Worm (Caenorhabditis elegans): ENCODE results near the gene H17B01.2.

H17B01.2 gene

DNA sequence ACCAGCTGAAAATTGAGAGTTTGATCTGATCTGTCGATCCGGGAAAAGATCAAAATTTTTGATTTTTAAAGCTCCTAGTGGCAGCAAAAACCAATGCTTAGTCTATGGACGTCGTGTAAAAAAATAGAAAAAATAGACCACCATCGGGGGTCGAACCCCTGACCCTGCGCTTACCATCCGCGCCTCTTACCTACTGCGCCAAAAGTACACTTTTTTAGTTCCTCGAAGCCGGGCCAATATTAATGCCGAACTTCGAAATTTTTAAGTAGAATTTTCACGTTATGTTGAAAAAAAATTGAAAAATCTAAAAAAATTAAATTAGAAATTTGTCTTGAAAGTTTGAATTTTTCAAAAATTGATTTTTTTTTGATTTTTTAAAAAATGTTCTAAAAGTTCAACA lies 7.6 kb downstream of the H17B01.2 start (continued):
- TF ChIP-seq gei-8 (GFP tag; optimal IDR thresholded peaks at IDR 0.05) = no peak

DNA sequence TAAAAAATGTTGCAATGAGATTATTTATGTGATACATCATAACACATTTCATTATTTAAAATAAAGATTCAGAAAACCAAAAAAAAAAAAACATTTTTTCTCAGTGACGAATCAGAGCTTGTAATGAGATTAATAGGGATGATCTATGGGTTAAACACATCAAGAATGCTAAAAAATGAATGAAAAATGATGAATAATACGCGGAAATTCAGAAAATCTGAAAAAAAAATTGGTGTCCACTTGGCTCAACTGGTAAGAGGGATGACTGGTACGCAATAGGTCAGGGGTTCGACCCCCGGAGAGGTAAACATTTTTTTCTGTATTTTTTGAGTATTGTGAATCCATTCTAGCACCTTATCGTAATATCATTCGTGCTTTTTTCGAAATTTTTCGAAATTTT lies 8.2 kb downstream of the H17B01.2 start:
- no peak for TF ChIP-seq sdz-12 (GFP tag; optimal IDR thresholded peaks at IDR 0.05)
- TF ChIP-seq php-3 (GFP tag; IDR thresholded peaks at IDR 0.05) = no peak
- no peak for TF ChIP-seq madf-9 (GFP tag; conservative IDR thresholded peaks at IDR 0.05)
- no peak for TF ChIP-seq zip-11 (GFP tag; IDR thresholded peaks at IDR 0.05)
- TF ChIP-seq nhr-76 (tag; optimal IDR thresholded peaks at IDR 0.05) = no peak
- TF ChIP-seq snpc-1.2 (GFP tag; IDR thresholded peaks at IDR 0.05) = no peak
- no peak for TF ChIP-seq daf-8 (GFP tag; IDR thresholded peaks at IDR 0.05)
- TF ChIP-seq tag-97 (GFP tag; IDR thresholded peaks at IDR 0.05) = no peak
- TF ChIP-seq nhr-42 (GFP tag; IDR thresholded peaks at IDR 0.05) = no peak
- no peak for TF ChIP-seq ZK337.2 (GFP tag; IDR thresholded peaks at IDR 0.05)
- TF ChIP-seq madf-5 (GFP tag; IDR thresholded peaks at IDR 0.05) = no peak
- no peak for TF ChIP-seq rbr-2 (tag; optimal IDR thresholded peaks at IDR 0.05)
- TF ChIP-seq F44E2.7 (GFP tag; IDR thresholded peaks at IDR 0.05) = no peak

DNA sequence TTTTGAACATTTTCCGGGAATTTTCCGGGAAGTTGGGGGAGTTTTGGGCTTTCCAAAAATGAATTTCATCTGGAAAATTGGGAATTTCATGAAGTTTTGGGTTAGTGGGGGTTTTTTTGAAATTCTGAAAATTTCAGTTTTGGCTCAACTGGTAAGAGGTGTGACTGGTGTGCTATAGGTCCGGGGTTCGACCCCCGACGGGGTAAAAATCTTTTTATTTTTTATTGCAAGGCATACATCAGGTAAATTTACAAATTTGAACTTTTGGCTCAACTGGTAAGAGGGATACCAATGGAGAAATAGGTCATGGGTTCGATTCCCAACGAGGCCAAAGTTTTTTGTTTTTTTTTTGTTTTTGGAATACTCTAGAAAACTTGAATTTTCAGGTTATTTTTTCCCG lies 11.3 kb downstream of the H17B01.2 start:
- TF ChIP-seq vab-7 (GFP tag; IDR thresholded peaks at IDR 0.05) = no peak
- TF ChIP-seq lin-15B (tag; optimal IDR thresholded peaks at IDR 0.05) = no peak
- no peak for TF ChIP-seq fos-1 (tag; optimal IDR thresholded peaks at IDR 0.05)
- no peak for TF ChIP-seq nhr-237 (tag; optimal IDR thresholded peaks at IDR 0.05)
- no peak for TF ChIP-seq madf-9 (GFP tag; conservative IDR thresholded peaks at IDR 0.05)
- no peak for TF ChIP-seq zag-1 (tag; optimal IDR thresholded peaks at IDR 0.05)
- TF ChIP-seq Y48G9A.11 (GFP tag; IDR thresholded peaks at IDR 0.05) = no peak
- no peak for TF ChIP-seq ces-1 (GFP tag; optimal IDR thresholded peaks at IDR 0.05)
- TF ChIP-seq hif-1 (tag; optimal IDR thresholded peaks at IDR 0.05) = no peak
- no peak for TF ChIP-seq jun-1 (tag; optimal IDR thresholded peaks at IDR 0.05)
- TF ChIP-seq daf-8 (GFP tag; IDR thresholded peaks at IDR 0.05) = no peak
- no peak for TF ChIP-seq daf-19 (GFP tag; conservative IDR thresholded peaks at IDR 0.05)
- no peak for TF ChIP-seq cey-2 (tag; optimal IDR thresholded peaks at IDR 0.05; ENCODE audit: borderline replicate concordance, insufficient read depth)
- no peak for TF ChIP-seq mdl-1 (tag; optimal IDR thresholded peaks at IDR 0.05)
- no peak for TF ChIP-seq Y5F2A.4 (GFP tag; optimal IDR thresholded peaks at IDR 0.05)

DNA sequence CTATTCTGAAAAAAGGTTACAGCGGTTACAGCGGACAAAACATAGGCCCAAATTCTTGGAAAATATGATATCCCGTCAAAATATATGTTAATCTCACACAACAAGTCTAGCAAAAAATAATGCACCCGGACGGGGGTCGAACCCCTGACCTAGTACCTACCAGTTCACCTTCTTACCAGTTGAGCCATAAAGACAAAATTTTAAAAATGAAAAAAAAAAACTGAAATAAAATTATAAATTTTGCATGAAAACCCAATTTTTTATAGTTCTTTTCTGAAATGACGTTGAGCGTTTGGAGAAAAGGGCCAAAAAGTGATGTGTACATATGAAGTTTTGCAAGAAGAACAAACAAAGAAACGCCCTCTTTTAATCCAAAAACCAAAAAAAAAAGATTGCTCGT lies 12.1 kb downstream of the H17B01.2 start:
- TF ChIP-seq ceh-20 (GFP tag; IDR thresholded peaks at IDR 0.05) (no peak), nhr-76 (tag; optimal IDR thresholded peaks at IDR 0.05) (no peak), snpc-1.2 (GFP tag; IDR thresholded peaks at IDR 0.05) (no peak), nhr-102 (tag; optimal IDR thresholded peaks at IDR 0.05) (no peak), daf-8 (GFP tag; IDR thresholded peaks at IDR 0.05) (no peak), lin-13 (GFP tag; optimal IDR thresholded peaks at IDR 0.05) (no peak), madf-5 (GFP tag; IDR thresholded peaks at IDR 0.05) (no peak), vab-7 (GFP tag; IDR thresholded peaks at IDR 0.05) (no peak), cey-2 (tag; optimal IDR thresholded peaks at IDR 0.05; ENCODE audit: borderline replicate concordance, insufficient read depth) (no peak), F49E8.2 (tag; optimal IDR thresholded peaks at IDR 0.05; ENCODE audit: borderline replicate concordance) (no peak), nhr-42 (GFP tag; IDR thresholded peaks at IDR 0.05) (no peak), mdl-1 (tag; optimal IDR thresholded peaks at IDR 0.05) (no peak), zip-2 (tag; optimal IDR thresholded peaks at IDR 0.05) (no peak), lsy-2 (tag; optimal IDR thresholded peaks at IDR 0.05) (no peak), Y105C5A.15 (GFP tag; IDR thresholded peaks at IDR 0.05) (no peak)

DNA sequence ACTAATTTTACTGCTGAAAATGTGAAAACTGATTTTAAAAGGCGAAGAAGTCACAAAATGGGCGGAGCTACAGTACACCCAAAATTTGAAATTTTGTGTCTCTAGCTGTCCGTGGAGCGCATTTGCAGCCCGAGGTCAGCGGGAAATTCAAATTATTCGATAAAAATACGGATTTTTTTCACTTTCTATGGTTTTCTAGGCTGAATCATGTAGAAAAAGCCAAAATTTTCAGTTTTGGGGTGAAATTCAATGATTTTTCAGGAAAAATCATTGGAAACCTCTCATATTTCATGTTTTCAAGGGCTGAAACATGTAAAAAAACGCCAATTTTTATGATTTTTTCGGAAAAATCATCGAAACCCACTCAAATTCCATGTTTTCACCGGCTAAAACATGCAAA lies 20.4 kb downstream of the H17B01.2 start:
- TF ChIP-seq aha-1 (tag) (peak; percentile 90), daf-12 (tag; optimal IDR thresholded peaks at IDR 0.05) (no peak), lim-7 (GFP tag; IDR thresholded peaks at IDR 0.05) (no peak), snpc-1.2 (GFP tag; IDR thresholded peaks at IDR 0.05) (no peak)

Data from whole organism, L4 larva.